Fruit fly (Drosophila melanogaster): ENCODE results near the gene CG9356.

Gene CG9356

DNA sequence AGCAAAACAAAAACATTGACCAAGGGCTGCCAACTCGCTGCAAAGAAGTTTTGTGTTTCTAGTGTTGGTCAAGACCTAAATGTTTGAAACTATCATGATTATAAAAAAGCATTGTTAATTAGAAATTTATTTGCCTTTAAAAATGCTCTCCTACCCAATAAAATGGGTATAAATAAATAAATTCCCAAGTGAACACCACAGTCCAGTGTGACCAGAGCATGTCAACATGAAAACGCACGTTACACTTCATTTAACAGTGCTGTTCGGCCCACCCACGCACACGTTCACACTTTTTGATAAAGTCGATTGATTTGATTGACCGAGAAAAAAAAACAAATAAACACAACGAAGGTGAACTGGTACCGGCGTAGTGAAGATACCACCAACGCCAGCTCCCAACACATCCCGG lies at the start of gene CG9356, which contains the start of the genes BBIP1 and CG8135 (continued):
- TF ChIP-seq CG10321 (GFP tag; IDR thresholded peaks at IDR 0.05) (no peak), Optix (GFP tag; IDR thresholded peaks at IDR 0.05) (peak; percentile 41; the same call in 1 of the 3 replicates), Abd-B (GFP tag; optimal IDR thresholded peaks at IDR 0.05) (peak; percentile 61), ftz-f1 (GFP tag; optimal IDR thresholded peaks at IDR 0.05) (peak; percentile 51), CG8089 (GFP tag; optimal IDR thresholded peaks at IDR 0.05) (peak; percentile 53), tll (GFP tag; optimal IDR thresholded peaks at IDR 0.05) (peak in 1 of 2 experiments; percentile 72), Bdp1 (GFP tag; optimal IDR thresholded peaks at IDR 0.05) (peak; percentile 74), CG14965 (GFP tag; optimal IDR thresholded peaks at IDR 0.05; ENCODE audit: borderline replicate concordance) (no peak), CG13624 (GFP tag; optimal IDR thresholded peaks at IDR 0.05) (peak; percentile 90), cato (GFP tag; optimal IDR thresholded peaks at IDR 0.05; ENCODE audit: borderline replicate concordance) (peak; percentile 68), phol (tag; optimal IDR thresholded peaks at IDR 0.05) (peak; percentile 77), Dip3 (GFP tag; optimal IDR thresholded peaks at IDR 0.05) (peak; percentile 81), CG13894 (tag; optimal IDR thresholded peaks at IDR 0.05) (no peak), CG2889 (GFP tag; IDR thresholded peaks at IDR 0.05) (0 out of 3 replicates have a peak, but pooled peaks have one; percentile 34), caup (GFP tag; optimal IDR thresholded peaks at IDR 0.05; ENCODE audit: severe bottlenecking) (peak; percentile 59), CG2712 (tag; optimal IDR thresholded peaks at IDR 0.05) (peak; percentile 79), Xbp1 (GFP tag; optimal IDR thresholded peaks at IDR 0.05) (peak; percentile 85), sima (GFP tag; optimal IDR thresholded peaks at IDR 0.05) (peak; percentile 61), TFAM (GFP tag; optimal IDR thresholded peaks at IDR 0.05) (no peak), CG17612 (GFP tag; IDR thresholded peaks at IDR 0.05) (no peak), MESR4 (GFP tag; optimal IDR thresholded peaks at IDR 0.05) (peak; percentile 91), gcm2 (GFP tag; optimal IDR thresholded peaks at IDR 0.05) (no peak), Sox100B (GFP tag; optimal IDR thresholded peaks at IDR 0.05) (no peak), H2.0 (GFP tag; IDR thresholded peaks at IDR 0.05) (peak; percentile 56), Six4 (GFP tag; optimal IDR thresholded peaks at IDR 0.05) (peak; percentile 75), ttk (GFP tag; IDR thresholded peaks at IDR 0.05) (peak; percentile 37; the same call in 1 of the 2 replicates), Mrtf (GFP tag; IDR thresholded peaks at IDR 0.05) (no peak), org-1 (GFP tag; optimal IDR thresholded peaks at IDR 0.05) (no peak), CG12942 (GFP tag; optimal IDR thresholded peaks at IDR 0.05) (peak; percentile 82), CG18476 (GFP tag; optimal IDR thresholded peaks at IDR 0.05) (peak; percentile 71), croc (GFP tag; conservative IDR thresholded peaks at IDR 0.05) (no peak; the same call in 2 of the 3 replicates), Vsx1 (GFP tag; optimal IDR thresholded peaks at IDR 0.05) (no peak), CG12155 (GFP tag; optimal IDR thresholded peaks at IDR 0.05) (peak; percentile 81), Hmr (GFP tag; optimal IDR thresholded peaks at IDR 0.05) (peak; percentile 77), Adf1 (GFP tag; IDR thresholded peaks at IDR 0.05) (peak; percentile 29; the same call in 1 of the 2 replicates), CG18011 (GFP tag; optimal IDR thresholded peaks at IDR 0.05) (peak; percentile 68), CG9797 (GFP tag; optimal IDR thresholded peaks at IDR 0.05) (peak; percentile 96), ash1 (GFP tag; optimal IDR thresholded peaks at IDR 0.05) (no peak), vvl (GFP tag; IDR thresholded peaks at IDR 0.05) (peak; percentile 87), repo (GFP tag; optimal IDR thresholded peaks at IDR 0.05) (peak; percentile 52), sens-2 (GFP tag; IDR thresholded peaks at IDR 0.05) (no peak; the same call in 1 of the 2 replicates), CG9932 (GFP tag; IDR thresholded peaks at IDR 0.05) (peak; percentile 75), Aef1 (GFP tag; IDR thresholded peaks at IDR 0.05) (peak; percentile 53; the same call in 2 of the 3 replicates), oc (tag; optimal IDR thresholded peaks at IDR 0.05) (no peak), psq (GFP tag; optimal IDR thresholded peaks at IDR 0.05) (peak; percentile 59), E2f2 (GFP tag; IDR thresholded peaks at IDR 0.05) (peak; percentile 73), CG12299 (tag; optimal IDR thresholded peaks at IDR 0.05) (peak; percentile 60), CG4854 (GFP tag; optimal IDR thresholded peaks at IDR 0.05) (peak; percentile 79), CG6689 (GFP tag; IDR thresholded peaks at IDR 0.05) (peak; percentile 67), lilli (GFP tag; optimal IDR thresholded peaks at IDR 0.05) (peak; percentile 92)

All from whole organism, embryonic.